Worm (Caenorhabditis elegans): Measurements from ENCODE around the gene T01H10.11.

T01H10.11 gene

ce11 chrX:12108517-12109216 lies 14.6 kb upstream of the T01H10.11 start, which contains the start of the genes W03G11.2 and lgc-13:
W03G11.2 (minus strand) TSS chrX:12108617.
lgc-13 (plus strand) TSS chrX:12109166.
- TF ChIP-seq tbx-8 (GFP tag; optimal IDR thresholded peaks at IDR 0.05): no peak

- no peak for TF ChIP-seq elt-3 (tag; optimal IDR thresholded peaks at IDR 0.05)
- no peak for TF ChIP-seq ham-2 (GFP tag; optimal IDR thresholded peaks at IDR 0.05)
- no peak for TF ChIP-seq nhr-12 (tag; optimal IDR thresholded peaks at IDR 0.05)
- no peak for TF ChIP-seq lsy-2 (tag; optimal IDR thresholded peaks at IDR 0.05)
Measured at ce11 chrX:12111213-12111612, 12.0 kb upstream of the T01H10.11 start, which contains the start of gene lgc-14. lgc-14 (plus strand) TSS chrX:12111513.

- no peak for TF ChIP-seq bed-3 (GFP tag; optimal IDR thresholded peaks at IDR 0.05)
- no peak for TF ChIP-seq lsy-2 (tag; optimal IDR thresholded peaks at IDR 0.05)
- TF ChIP-seq ces-1 (GFP tag; optimal IDR thresholded peaks at IDR 0.05): no peak
- TF ChIP-seq nhr-237 (tag; optimal IDR thresholded peaks at IDR 0.05): no peak
- no peak for TF ChIP-seq nhr-76 (tag; optimal IDR thresholded peaks at IDR 0.05)
- no peak for TF ChIP-seq ham-2 (GFP tag; optimal IDR thresholded peaks at IDR 0.05)
- TF ChIP-seq mab-5 (tag; optimal IDR thresholded peaks at IDR 0.05): no peak
- no peak for TF ChIP-seq snpc-4 (tag; optimal IDR thresholded peaks at IDR 0.05)
- TF ChIP-seq mep-1 (tag; optimal IDR thresholded peaks at IDR 0.05): no peak
- no peak for TF ChIP-seq M03D4.4 (tag; optimal IDR thresholded peaks at IDR 0.05)
- no peak for TF ChIP-seq hlh-1 (tag; optimal IDR thresholded peaks at IDR 0.05)
- no peak for TF ChIP-seq pha-4 (tag; optimal IDR thresholded peaks at IDR 0.05)
- TF ChIP-seq sem-2 (GFP tag; optimal IDR thresholded peaks at IDR 0.05): no peak
- no peak for TF ChIP-seq mls-2 (tag; optimal IDR thresholded peaks at IDR 0.05)
- no peak for TF ChIP-seq zip-8 (tag; optimal IDR thresholded peaks at IDR 0.05)
- no peak for TF ChIP-seq ceh-43 (GFP tag; optimal IDR thresholded peaks at IDR 0.05)
- TF ChIP-seq unc-39 (tag; optimal IDR thresholded peaks at IDR 0.05): no peak
- no peak for TF ChIP-seq unc-120 (tag; optimal IDR thresholded peaks at IDR 0.05; ENCODE audit: poor library complexity, severe bottlenecking)
- TF ChIP-seq elt-3 (tag; optimal IDR thresholded peaks at IDR 0.05): no peak
- TF ChIP-seq tbx-8 (GFP tag; optimal IDR thresholded peaks at IDR 0.05): no peak
Measured at ce11 chrX:12114024-12114423, 9.2 kb upstream of the T01H10.11 start, which contains the start of gene lgc-15. lgc-15 (plus strand) TSS chrX:12114324.

ce11 chrX:12118340-12118739 lies 4.9 kb upstream of the T01H10.11 start, which contains the start of gene lgc-16:
lgc-16 (plus strand) TSS chrX:12118640.
- TF ChIP-seq nhr-76 (tag; optimal IDR thresholded peaks at IDR 0.05) (no peak), mab-5 (tag; optimal IDR thresholded peaks at IDR 0.05) (no peak), tbx-8 (GFP tag; optimal IDR thresholded peaks at IDR 0.05) (no peak), mls-2 (tag; optimal IDR thresholded peaks at IDR 0.05) (no peak), drap-1 (GFP tag; optimal IDR thresholded peaks at IDR 0.05) (no peak), ztf-11 (tag; optimal IDR thresholded peaks at IDR 0.05) (no peak), blmp-1 (tag; optimal IDR thresholded peaks at IDR 0.05) (no peak)

- TF ChIP-seq cnd-1 (tag; optimal IDR thresholded peaks at IDR 0.05) (no peak), ces-1 (GFP tag; optimal IDR thresholded peaks at IDR 0.05) (no peak), nhr-2 (tag; optimal IDR thresholded peaks at IDR 0.05) (no peak), nhr-12 (tag; optimal IDR thresholded peaks at IDR 0.05) (no peak), hlh-1 (tag; optimal IDR thresholded peaks at IDR 0.05) (no peak)
Measured at ce11 chrX:12121285-12121684, 2.0 kb upstream of the T01H10.11 start, which contains the start of gene lgc-17. lgc-17 (plus strand) TSS chrX:12121585.

ce11 chrX:12125308-12125707 lies 2.1 kb downstream of the T01H10.11 start, which contains the start of gene lgc-18:
lgc-18 (plus strand) TSS chrX:12125608.
- TF ChIP-seq flh-1 (GFP tag; optimal IDR thresholded peaks at IDR 0.05) (no peak), sptf-1 (tag; optimal IDR thresholded peaks at IDR 0.05) (no peak), nhr-237 (tag; optimal IDR thresholded peaks at IDR 0.05) (no peak), ceh-43 (GFP tag; optimal IDR thresholded peaks at IDR 0.05) (no peak), lin-13 (tag; optimal IDR thresholded peaks at IDR 0.05) (no peak), pha-4 (tag; optimal IDR thresholded peaks at IDR 0.05) (no peak), drap-1 (GFP tag; optimal IDR thresholded peaks at IDR 0.05) (no peak), ham-2 (GFP tag; optimal IDR thresholded peaks at IDR 0.05) (no peak), ztf-11 (tag; optimal IDR thresholded peaks at IDR 0.05) (no peak), snpc-4 (tag; optimal IDR thresholded peaks at IDR 0.05) (no peak), zip-8 (tag; optimal IDR thresholded peaks at IDR 0.05) (no peak), mab-5 (tag; optimal IDR thresholded peaks at IDR 0.05) (no peak), M03D4.4 (tag; optimal IDR thresholded peaks at IDR 0.05) (no peak), unc-120 (tag; optimal IDR thresholded peaks at IDR 0.05; ENCODE audit: poor library complexity, severe bottlenecking) (no peak), cnd-1 (tag; optimal IDR thresholded peaks at IDR 0.05) (no peak), lin-32 (GFP tag; optimal IDR thresholded peaks at IDR 0.05) (no peak), bed-3 (GFP tag; optimal IDR thresholded peaks at IDR 0.05) (no peak), nhr-28 (tag; optimal IDR thresholded peaks at IDR 0.05) (no peak)

Data from whole organism, mixed stage, embryonic.